Fruit fly (Drosophila melanogaster): ENCODE data around the gene CG1640.

Gene CG1640

dm6 chrX:13383770-13384169 is 13.4 kb downstream of the CG1640 start (continued):
- TF ChIP-seq CG11294 (GFP tag; IDR thresholded peaks at IDR 0.05), result no peak
- TF ChIP-seq CG3032 (tag; optimal IDR thresholded peaks at IDR 0.05), result peak; percentile 15
- no peak for TF ChIP-seq CG16779 (tag; optimal IDR thresholded peaks at IDR 0.05)
- peak; percentile 2 for TF ChIP-seq CG11762 (GFP tag; optimal IDR thresholded peaks at IDR 0.05; ENCODE audit: insufficient read depth)
- TF ChIP-seq Hr38 (GFP tag; optimal IDR thresholded peaks at IDR 0.05), result peak; percentile 46
- TF ChIP-seq pdm3 (GFP tag; optimal IDR thresholded peaks at IDR 0.05), result peak; percentile 73
- TF ChIP-seq Ets21C (GFP tag; optimal IDR thresholded peaks at IDR 0.05), result peak; percentile 52
- TF ChIP-seq ss (GFP tag; optimal IDR thresholded peaks at IDR 0.05), result peak; percentile 56 to 62
- peak; percentile 73 for TF ChIP-seq Hr39 (GFP tag; optimal IDR thresholded peaks at IDR 0.05)
- TF ChIP-seq Sox102F (GFP tag; optimal IDR thresholded peaks at IDR 0.05), result peak; percentile 37
- peak; percentile 62 for TF ChIP-seq Lpt (GFP tag; optimal IDR thresholded peaks at IDR 0.05)
- TF ChIP-seq net (GFP tag; optimal IDR thresholded peaks at IDR 0.05), result peak; percentile 77
- TF ChIP-seq CG11902 (GFP tag; optimal IDR thresholded peaks at IDR 0.05), result peak; percentile 27
- peak; percentile 48 for TF ChIP-seq CG6792 (GFP tag; optimal IDR thresholded peaks at IDR 0.05)
- TF ChIP-seq CG10631 (GFP tag; optimal IDR thresholded peaks at IDR 0.05), result peak; percentile 50
- peak; percentile 49 for TF ChIP-seq CG8319 (GFP tag; optimal IDR thresholded peaks at IDR 0.05)
- TF ChIP-seq CG9139 (GFP tag; optimal IDR thresholded peaks at IDR 0.05), result peak; percentile 46
- peak; percentile 77 for TF ChIP-seq fkh (GFP tag; optimal IDR thresholded peaks at IDR 0.05)

dm6 chrX:13384177-13384576 is 13.8 kb downstream of the CG1640 start:
- TF ChIP-seq Smox (GFP tag; optimal IDR thresholded peaks at IDR 0.05), result no peak
- no peak for TF ChIP-seq ss (GFP tag; optimal IDR thresholded peaks at IDR 0.05)

DNA sequence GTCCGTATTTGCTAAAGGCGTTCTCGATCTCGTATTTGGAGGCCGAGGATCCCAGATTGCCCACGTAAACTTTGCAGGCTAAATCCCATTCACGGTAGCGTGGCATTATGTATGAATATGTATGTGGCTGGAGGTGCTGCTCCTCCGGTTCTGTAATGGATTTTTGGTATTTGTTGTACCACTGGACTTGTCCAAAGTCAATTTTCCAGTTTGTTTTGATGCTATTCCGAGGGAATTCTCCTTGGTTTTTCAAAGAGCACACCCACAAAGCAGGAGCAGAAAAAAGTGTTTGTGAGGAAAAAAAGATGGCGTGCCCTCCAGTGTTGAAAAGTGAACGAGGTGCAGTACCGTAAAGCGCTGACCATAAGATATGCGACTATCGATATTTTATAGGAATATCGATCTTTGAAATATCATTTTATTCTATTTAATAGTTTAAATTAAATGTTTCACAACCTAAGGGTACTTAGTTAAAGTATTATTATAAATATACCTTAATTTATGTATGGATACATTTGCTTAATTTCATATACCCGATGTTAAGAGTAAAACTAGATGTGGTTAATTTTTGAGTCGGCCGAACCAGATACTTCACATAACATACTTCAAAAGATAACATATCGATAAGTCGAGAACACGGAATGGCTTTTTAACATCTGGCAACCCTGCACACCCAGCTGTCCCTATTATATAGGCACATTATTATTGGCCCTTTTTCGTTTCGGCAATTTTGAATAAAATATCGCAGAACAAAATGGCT is 14.4 kb downstream of the CG1640 start, which contains the start of the genes Rbp1-like and Tim9a:
Rbp1-like (minus strand) TSS at position 295 of the 760 bp plus-strand sequence.
Tim9a (plus strand) TSS at position 628 of the 760 bp plus-strand sequence.
- TF ChIP-seq Blimp-1 (GFP tag; optimal IDR thresholded peaks at IDR 0.05), result no peak
- TF ChIP-seq Ets96B (tag; optimal IDR thresholded peaks at IDR 0.05), result no peak
- TF ChIP-seq CG6854 (GFP tag; optimal IDR thresholded peaks at IDR 0.05), result no peak
- no peak for TF ChIP-seq CG6163 (GFP tag; IDR thresholded peaks at IDR 0.05)
- TF ChIP-seq Met (GFP tag; optimal IDR thresholded peaks at IDR 0.05), result peak; percentile 55
- TF ChIP-seq Sox14 (GFP tag; optimal IDR thresholded peaks at IDR 0.05), result peak; percentile 16
- peak; percentile 3 for TF ChIP-seq Hr39 (GFP tag; optimal IDR thresholded peaks at IDR 0.05)
- peak; percentile 40 for TF ChIP-seq CG3919 (GFP tag; optimal IDR thresholded peaks at IDR 0.05)
- TF ChIP-seq Hr38 (GFP tag; optimal IDR thresholded peaks at IDR 0.05), result no peak
- peak in 1 of 2 experiments; percentile 27 for TF ChIP-seq salr (GFP tag; optimal IDR thresholded peaks at IDR 0.05)
- no peak for TF ChIP-seq dsx (GFP tag; optimal IDR thresholded peaks at IDR 0.05; ENCODE audit: poor library complexity, severe bottlenecking)
- peak; percentile 43 for TF ChIP-seq achi (GFP tag; optimal IDR thresholded peaks at IDR 0.05)
- TF ChIP-seq Ets21C (GFP tag; optimal IDR thresholded peaks at IDR 0.05), result peak; percentile 21
- peak; percentile 34 for TF ChIP-seq CG34406 (GFP tag; optimal IDR thresholded peaks at IDR 0.05)
- peak; percentile 8 for TF ChIP-seq CG6792 (GFP tag; optimal IDR thresholded peaks at IDR 0.05)
- peak; percentile 8 for TF ChIP-seq Eip93F (GFP tag; optimal IDR thresholded peaks at IDR 0.05)
- TF ChIP-seq CG16779 (tag; optimal IDR thresholded peaks at IDR 0.05), result no peak
- no peak for TF ChIP-seq eg (GFP tag; IDR thresholded peaks at IDR 0.05)
- peak; percentile 21 for TF ChIP-seq cyc (GFP tag; optimal IDR thresholded peaks at IDR 0.05)
- TF ChIP-seq pdm3 (GFP tag; optimal IDR thresholded peaks at IDR 0.05), result peak; percentile 37
- TF ChIP-seq topi (GFP tag; optimal IDR thresholded peaks at IDR 0.05), result peak; percentile 2
- TF ChIP-seq CG3032 (tag; optimal IDR thresholded peaks at IDR 0.05), result peak; percentile 22
- peak in 1 of 2 experiments; percentile 60 for TF ChIP-seq ss (GFP tag; optimal IDR thresholded peaks at IDR 0.05)
- no peak for TF ChIP-seq Lpt (GFP tag; optimal IDR thresholded peaks at IDR 0.05)
- peak; percentile 52 for TF ChIP-seq acj6 (GFP tag; optimal IDR thresholded peaks at IDR 0.05)
- no peak for TF ChIP-seq dac (GFP tag; optimal IDR thresholded peaks at IDR 0.05)
- TF ChIP-seq CG10631 (GFP tag; optimal IDR thresholded peaks at IDR 0.05), result peak; percentile 64
- TF ChIP-seq CG11902 (GFP tag; optimal IDR thresholded peaks at IDR 0.05), result no peak
- peak; percentile 14 for TF ChIP-seq CG10669 (GFP tag; optimal IDR thresholded peaks at IDR 0.05)
- peak; percentile 7 for TF ChIP-seq CG6808 (GFP tag; optimal IDR thresholded peaks at IDR 0.05)
- no peak for TF ChIP-seq CG8119 (GFP tag; IDR thresholded peaks at IDR 0.05)
- no peak for TF ChIP-seq CG8319 (GFP tag; optimal IDR thresholded peaks at IDR 0.05)
- TF ChIP-seq Eip78C (GFP tag), result peak; percentile 71
- peak; percentile 52 for TF ChIP-seq esn (GFP tag; optimal IDR thresholded peaks at IDR 0.05)
- peak; percentile 52 for TF ChIP-seq lz (GFP tag; optimal IDR thresholded peaks at IDR 0.05)
- TF ChIP-seq Sox102F (GFP tag; optimal IDR thresholded peaks at IDR 0.05), result peak; percentile 31
- TF ChIP-seq svp (GFP tag), result peak; percentile 69
- TF ChIP-seq CG32006 (GFP tag; optimal IDR thresholded peaks at IDR 0.05), result peak; percentile 14
- TF ChIP-seq fkh (GFP tag; optimal IDR thresholded peaks at IDR 0.05), result peak; percentile 11
